Worm (Caenorhabditis elegans): ENCODE results near the gene ceh-88.

Gene ceh-88

DNA sequence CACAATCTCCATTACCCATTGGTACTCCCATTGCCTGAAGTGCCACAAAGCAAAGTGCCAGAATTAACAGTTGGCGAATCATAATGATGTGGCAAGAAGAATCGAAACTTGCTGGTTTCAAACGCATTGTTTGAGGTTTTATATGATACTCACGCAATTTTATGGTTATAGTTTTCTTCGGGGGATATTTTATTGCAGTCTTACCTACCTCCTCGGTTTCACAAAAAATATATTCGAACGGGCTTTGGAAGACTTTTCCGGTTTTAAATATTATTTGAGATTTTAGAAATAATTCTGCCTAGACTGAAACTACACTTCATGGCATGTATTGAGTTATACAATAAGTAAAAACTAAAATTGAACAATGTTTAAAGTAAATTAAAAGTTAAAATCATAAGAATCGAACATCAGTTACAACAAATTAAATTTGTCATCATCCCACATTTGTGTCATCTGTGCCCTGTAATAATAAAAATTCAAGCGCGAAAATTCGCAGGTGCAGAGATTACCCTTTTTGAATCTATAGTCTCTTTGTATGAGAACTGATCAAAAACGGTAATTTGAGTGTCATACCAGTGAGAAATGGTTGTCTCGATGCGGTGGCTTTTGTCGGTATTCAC is 17.7 kb downstream of the ceh-88 start, which contains the start of the genes clec-197 and clec-198:
TSS of gene clec-197 (minus strand) at position 101 of the 620 bp plus-strand sequence.
TSS of gene clec-198 (plus strand) at position 570 of the 620 bp plus-strand sequence.
- TF ChIP-seq sma-3 (GFP tag; optimal IDR thresholded peaks at IDR 0.05), result no peak
- TF ChIP-seq F13H6.1 (tag; optimal IDR thresholded peaks at IDR 0.05), result no peak
- TF ChIP-seq fos-1 (tag; optimal IDR thresholded peaks at IDR 0.05), result no peak
- no peak for TF ChIP-seq lsy-2 (tag; optimal IDR thresholded peaks at IDR 0.05)
- TF ChIP-seq unc-62 (GFP tag; optimal IDR thresholded peaks at IDR 0.05), result no peak
- TF ChIP-seq peb-1 (tag; optimal IDR thresholded peaks at IDR 0.05), result no peak
- TF ChIP-seq ama-1 (optimal IDR thresholded peaks at IDR 0.05), result no peak
- no peak for TF ChIP-seq nhr-10 (tag; optimal IDR thresholded peaks at IDR 0.05)
- no peak for TF ChIP-seq mab-5 (tag; optimal IDR thresholded peaks at IDR 0.05)
- TF ChIP-seq mbf-1 (tag; optimal IDR thresholded peaks at IDR 0.05), result no peak
- no peak for TF ChIP-seq nhr-237 (tag; optimal IDR thresholded peaks at IDR 0.05)
- TF ChIP-seq mdl-1 (tag; optimal IDR thresholded peaks at IDR 0.05), result no peak
- no peak for TF ChIP-seq skn-1 (tag; optimal IDR thresholded peaks at IDR 0.05)
- no peak for TF ChIP-seq blmp-1 (tag; optimal IDR thresholded peaks at IDR 0.05; ENCODE audit: insufficient read depth)
- no peak for TF ChIP-seq nhr-23 (tag; optimal IDR thresholded peaks at IDR 0.05)
- TF ChIP-seq elt-3 (tag; optimal IDR thresholded peaks at IDR 0.05), result no peak
- no peak for TF ChIP-seq nhr-25 (tag; optimal IDR thresholded peaks at IDR 0.05)
- no peak for TF ChIP-seq ZK546.5 (tag; optimal IDR thresholded peaks at IDR 0.05)
- no peak for TF ChIP-seq sem-4 (tag; optimal IDR thresholded peaks at IDR 0.05)

- TF ChIP-seq nhr-6 (tag; optimal IDR thresholded peaks at IDR 0.05) (no peak), mab-5 (tag; optimal IDR thresholded peaks at IDR 0.05) (no peak), dmd-4 (tag; optimal IDR thresholded peaks at IDR 0.05) (no peak), lsy-2 (tag; optimal IDR thresholded peaks at IDR 0.05) (no peak), alr-1 (tag; optimal IDR thresholded peaks at IDR 0.05) (no peak), unc-55 (GFP tag; optimal IDR thresholded peaks at IDR 0.05) (no peak), sem-4 (tag; optimal IDR thresholded peaks at IDR 0.05) (no peak), aly-2 (tag; optimal IDR thresholded peaks at IDR 0.05) (no peak)
Observed at ce11 chrIV:17351586-17351985, 22.6 kb downstream of the ceh-88 start, which contains the start of gene clec-199. Gene clec-199, plus strand, starts transcription at chrIV:17351886.

DNA sequence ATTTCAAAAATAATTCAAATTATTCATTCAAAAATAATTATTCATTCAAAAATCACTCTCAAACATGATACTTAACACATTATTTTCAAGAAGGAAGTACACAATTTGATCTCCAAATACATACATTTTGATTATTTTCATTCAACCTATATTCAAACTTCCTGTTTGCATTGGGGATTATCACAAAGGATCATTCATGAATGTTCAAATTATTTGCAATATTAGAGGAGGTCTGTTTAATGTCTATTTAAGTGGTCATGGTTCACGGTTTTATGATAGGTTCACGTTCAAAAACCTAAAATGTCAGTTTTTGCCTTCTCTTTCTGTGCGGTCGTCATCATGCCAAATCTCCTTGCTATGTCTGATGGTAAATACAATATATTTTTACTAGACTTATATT is 32.2 kb downstream of the ceh-88 start, which contains the start of gene clec-202:
TSS of gene clec-202 (plus strand) at position 301 of the 400 bp plus-strand sequence.
- TF ChIP-seq nhr-10 (tag; optimal IDR thresholded peaks at IDR 0.05) (no peak), ZK546.5 (tag; optimal IDR thresholded peaks at IDR 0.05) (no peak), blmp-1 (tag; optimal IDR thresholded peaks at IDR 0.05; ENCODE audit: insufficient read depth) (no peak), gmeb-1 (tag; optimal IDR thresholded peaks at IDR 0.05) (no peak), sem-4 (tag; optimal IDR thresholded peaks at IDR 0.05) (no peak), lin-13 (GFP tag; optimal IDR thresholded peaks at IDR 0.05) (no peak), zag-1 (tag; optimal IDR thresholded peaks at IDR 0.05) (no peak), ceh-16 (tag; optimal IDR thresholded peaks at IDR 0.05) (no peak), dmd-4 (tag; optimal IDR thresholded peaks at IDR 0.05) (no peak), sma-3 (GFP tag; optimal IDR thresholded peaks at IDR 0.05) (no peak), lsy-2 (tag; optimal IDR thresholded peaks at IDR 0.05) (no peak), nhr-21 (tag; optimal IDR thresholded peaks at IDR 0.05) (no peak), R02D3.7 (tag; optimal IDR thresholded peaks at IDR 0.05) (no peak), Y55F3AM.14 (GFP tag; optimal IDR thresholded peaks at IDR 0.05) (no peak), nhr-12 (tag; optimal IDR thresholded peaks at IDR 0.05) (no peak), alr-1 (tag; optimal IDR thresholded peaks at IDR 0.05) (no peak)

DNA sequence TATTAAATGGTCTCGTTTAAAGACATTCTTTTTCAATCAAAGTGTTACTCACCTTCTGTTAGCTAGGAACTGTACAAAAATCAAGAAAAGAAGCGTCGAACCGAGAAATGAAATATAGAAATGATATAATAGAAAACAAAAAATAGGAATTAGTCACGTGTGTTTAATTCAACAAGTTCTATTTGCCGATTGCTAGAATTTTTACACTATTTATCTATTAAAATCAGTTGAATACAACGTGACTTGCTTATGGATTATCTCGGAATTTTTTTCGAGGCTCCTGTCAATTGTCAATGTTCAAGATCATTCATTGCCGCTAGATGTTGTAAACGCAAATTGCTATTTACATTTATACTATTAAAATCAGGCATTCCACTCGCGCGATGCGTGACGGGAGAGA is 38.3 kb downstream of the ceh-88 start, which contains the start of gene zipt-17:
TSS of gene zipt-17 (minus strand) at position 101 of the 400 bp plus-strand sequence.
- no peak for TF ChIP-seq nhr-77 (tag; optimal IDR thresholded peaks at IDR 0.05)
- TF ChIP-seq unc-62 (GFP tag; optimal IDR thresholded peaks at IDR 0.05), result no peak
- TF ChIP-seq nhr-21 (tag; optimal IDR thresholded peaks at IDR 0.05), result no peak
- no peak for TF ChIP-seq nhr-23 (tag; optimal IDR thresholded peaks at IDR 0.05)
- no peak for TF ChIP-seq fos-1 (tag; optimal IDR thresholded peaks at IDR 0.05)
- TF ChIP-seq nhr-237 (tag; optimal IDR thresholded peaks at IDR 0.05), result no peak
- no peak for TF ChIP-seq aly-2 (tag; optimal IDR thresholded peaks at IDR 0.05)
- no peak for TF ChIP-seq mab-5 (tag; optimal IDR thresholded peaks at IDR 0.05)
- TF ChIP-seq gmeb-1 (tag; optimal IDR thresholded peaks at IDR 0.05), result no peak
- TF ChIP-seq lin-13 (GFP tag; optimal IDR thresholded peaks at IDR 0.05), result no peak
- no peak for TF ChIP-seq nhr-129 (tag; optimal IDR thresholded peaks at IDR 0.05)
- TF ChIP-seq nhr-10 (tag; optimal IDR thresholded peaks at IDR 0.05), result no peak
- no peak for TF ChIP-seq lin-39 (tag; optimal IDR thresholded peaks at IDR 0.05)
- TF ChIP-seq skn-1 (tag; optimal IDR thresholded peaks at IDR 0.05), result no peak
- TF ChIP-seq nhr-12 (tag; optimal IDR thresholded peaks at IDR 0.05), result no peak
- TF ChIP-seq nhr-6 (tag; optimal IDR thresholded peaks at IDR 0.05), result no peak
- no peak for TF ChIP-seq nhr-25 (tag; optimal IDR thresholded peaks at IDR 0.05)
- TF ChIP-seq C34F6.9 (tag; optimal IDR thresholded peaks at IDR 0.05), result no peak
- TF ChIP-seq nhr-11 (tag; optimal IDR thresholded peaks at IDR 0.05), result no peak
- no peak for TF ChIP-seq elt-3 (tag; optimal IDR thresholded peaks at IDR 0.05)
